Fruit fly (Drosophila melanogaster): ENCODE results near the gene PolA2.
A peak's percentile ranks its signal among the peaks of the same experiment; 100 is the strongest.

PolA2 gene

dm6 chr3R:27289638-27290037 lies 50.7 kb downstream of the PolA2 start (continued):
- TF ChIP-seq Med (GFP tag) (peak; percentile 93), Hr39 (optimal IDR thresholded peaks at IDR 0.05) (no peak), CG11504 (tag; optimal IDR thresholded peaks at IDR 0.05) (peak; percentile 56), CG1647 (GFP tag; optimal IDR thresholded peaks at IDR 0.05) (no peak), CG1603 (tag; optimal IDR thresholded peaks at IDR 0.05) (peak; percentile 55), dpn (GFP tag; optimal IDR thresholded peaks at IDR 0.05) (peak; percentile 29 to 42), zfh1 (GFP tag; IDR thresholded peaks at IDR 0.05) (peak; percentile 62; the same call in 1 of the 3 replicates), CG2120 (GFP tag; optimal IDR thresholded peaks at IDR 0.05) (peak; percentile 73), CG17361 (GFP tag; IDR thresholded peaks at IDR 0.05) (0 out of 3 replicates have a peak, but pooled peaks have one; percentile 28), lmd (GFP tag; IDR thresholded peaks at IDR 0.05) (peak; percentile 44; the same call in 1 of the 2 replicates), CG4424 (GFP tag; optimal IDR thresholded peaks at IDR 0.05) (peak; percentile 14), CG11695 (GFP tag; IDR thresholded peaks at IDR 0.05) (0 out of 3 replicates have a peak, but pooled peaks have one; percentile 27), CG10366 (GFP tag; IDR thresholded peaks at IDR 0.05) (no peak), NK7.1 (GFP tag; optimal IDR thresholded peaks at IDR 0.05) (no peak), MBD-R2 (GFP tag; IDR thresholded peaks at IDR 0.05) (peak; percentile 34; the same call in 1 of the 2 replicates), Ptx1 (GFP tag; IDR thresholded peaks at IDR 0.05) (peak; percentile 31; the same call in 1 of the 2 replicates), cwo (GFP tag; optimal IDR thresholded peaks at IDR 0.05) (peak; percentile 56), fd3F (GFP tag; optimal IDR thresholded peaks at IDR 0.05) (no peak), Fer1 (GFP tag; optimal IDR thresholded peaks at IDR 0.05) (peak; percentile 51), fd96Cb (tag; optimal IDR thresholded peaks at IDR 0.05) (peak; percentile 43), D (optimal IDR thresholded peaks at IDR 0.05) (no peak), D (GFP tag; optimal IDR thresholded peaks at IDR 0.05) (no peak), PHDP (tag; optimal IDR thresholded peaks at IDR 0.05) (peak; percentile 47), tin (GFP tag; optimal IDR thresholded peaks at IDR 0.05) (peak; percentile 11), CG17385 (GFP tag; optimal IDR thresholded peaks at IDR 0.05) (no peak), Mrtf (GFP tag; IDR thresholded peaks at IDR 0.05) (0 out of 3 replicates have a peak, but pooled peaks have one; percentile 51), z (GFP tag; IDR thresholded peaks at IDR 0.05) (no peak), lov (optimal IDR thresholded peaks at IDR 0.05) (no peak), lov (GFP tag; IDR thresholded peaks at IDR 0.05) (no peak), CG6813 (GFP tag; optimal IDR thresholded peaks at IDR 0.05) (peak; percentile 24), CG17186 (GFP tag; optimal IDR thresholded peaks at IDR 0.05) (no peak), Ets97D (GFP tag; optimal IDR thresholded peaks at IDR 0.05) (no peak), pnt (GFP tag; optimal IDR thresholded peaks at IDR 0.05) (peak; percentile 10), phol (tag; optimal IDR thresholded peaks at IDR 0.05) (peak; percentile 33), D19A (tag; optimal IDR thresholded peaks at IDR 0.05) (peak; percentile 21), lab (GFP tag; optimal IDR thresholded peaks at IDR 0.05) (peak; percentile 70), BtbVII (GFP tag; optimal IDR thresholded peaks at IDR 0.05) (peak; percentile 12), scrt (GFP tag; optimal IDR thresholded peaks at IDR 0.05) (peak; percentile 50), zfh2 (GFP tag; optimal IDR thresholded peaks at IDR 0.05) (peak; percentile 61), CG7556 (GFP tag; optimal IDR thresholded peaks at IDR 0.05) (peak; percentile 15), CG13287 (GFP tag; IDR thresholded peaks at IDR 0.05; ENCODE audit: partially characterized antibody) (no peak), lilli (GFP tag; optimal IDR thresholded peaks at IDR 0.05) (peak; percentile 37), sim (GFP tag; IDR thresholded peaks at IDR 0.05) (no peak), croc (GFP tag; conservative IDR thresholded peaks at IDR 0.05) (0 out of 3 replicates have a peak, but pooled peaks have one; percentile 12), pfk (GFP tag; optimal IDR thresholded peaks at IDR 0.05) (no peak), ranshi (GFP tag; IDR thresholded peaks at IDR 0.05) (peak; percentile 34; the same call in 1 of the 2 replicates), unpg (GFP tag; optimal IDR thresholded peaks at IDR 0.05) (peak; percentile 54), Doc3 (GFP tag; IDR thresholded peaks at IDR 0.05; ENCODE audit: partially characterized antibody) (no peak), NFAT (GFP tag; IDR thresholded peaks at IDR 0.05) (peak; percentile 38; the same call in 1 of the 2 replicates), Taf1 (GFP tag; IDR thresholded peaks at IDR 0.05) (0 out of 2 replicates have a peak, but pooled peaks have one; percentile 29), CG10147 (GFP tag; optimal IDR thresholded peaks at IDR 0.05) (peak; percentile 50)

All from whole organism, embryonic.